Worm (Caenorhabditis elegans): ENCODE data around the gene srbc-60.

- no peak for TF ChIP-seq ama-1 (optimal IDR thresholded peaks at IDR 0.05)
- no peak for TF ChIP-seq tbx-11 (GFP tag; IDR thresholded peaks at IDR 0.05)
- no peak for TF ChIP-seq tra-4 (tag; optimal IDR thresholded peaks at IDR 0.05)
- TF ChIP-seq flt-1 (GFP tag; IDR thresholded peaks at IDR 0.05) = no peak
- no peak for TF ChIP-seq hmbx-1 (tag; optimal IDR thresholded peaks at IDR 0.05)
Measured at ce11 chrV:797241-797640, 17.1 kb downstream of the srbc-60 start.
